Fruit fly (Drosophila melanogaster) whole organism, prepupa: Measurements from ENCODE around the gene CG32846.

Experiments used
- Blimp-1 ChIP-seq: fragments of 200-800 bp; sonication (Bioruptor generic); optimal IDR thresholded peaks from 3 replicates; lab custom pipeline; 2017; ENCODE audit warnings: missing biosample characterization, missing genetic modification characterization, mild to moderate bottlenecking, moderate library complexity, missing genetic modification reagents
- CG11902 ChIP-seq: fragments of 200-800 bp; sonication (Bioruptor generic); optimal IDR thresholded peaks from 3 replicates; lab custom pipeline; 2016; ENCODE audit warnings: missing biosample characterization, missing genetic modification characterization
- cyc ChIP-seq: fragments of 200-800 bp; sonication (Bioruptor generic); optimal IDR thresholded peaks from 3 replicates; lab custom pipeline; 2016; ENCODE audit warnings: missing biosample characterization, missing genetic modification characterization
- fkh ChIP-seq: fragments of 200-800 bp; sonication (Bioruptor generic); optimal IDR thresholded peaks from 3 replicates; lab custom pipeline; 2017; ENCODE audit warnings: missing biosample characterization, mild to moderate bottlenecking, missing genetic modification characterization, moderate library complexity

dm6 chr3L:2980856-2981255 lies 29.4 kb upstream of the CG32846 start, which contains the start of gene CPT2:
- TF ChIP-seq fkh (GFP tag; lab: Kevin White, UChicago) (no peak), cyc (GFP tag; lab: Kevin White, UChicago) (no peak), CG11902 (GFP tag; lab: Kevin White, UChicago) (no peak), Blimp-1 (GFP tag; lab: Kevin White, UChicago) (no peak)
